Worm (Caenorhabditis elegans) whole organism, L4 larva: ENCODE results near the gene rpap-3.
A peak's percentile ranks its signal among the peaks of the same experiment; 100 is the strongest.

Source experiments
- F37D6.2 ChIP-seq: sonication (generic microtip); optimal IDR thresholded peaks from 2 replicates; lab custom pipeline; 2016; ENCODE audit warnings: mild to moderate bottlenecking, missing genetic modification characterization, missing compliant biosample characterization
- T26A8.4 ChIP-seq: fragments of 200-800 bp; sonication (Bioruptor generic); IDR thresholded peaks from 2 replicates; pipeline ENCODE4 v1.3.6; 2022; ENCODE audit warnings: missing genetic modification characterization, missing compliant biosample characterization
- Y5F2A.4 ChIP-seq: fragments of 200-800 bp; sonication (Bioruptor generic); optimal IDR thresholded peaks from 2 replicates; lab custom pipeline; 2018; ENCODE audit warnings: mild to moderate bottlenecking, missing genetic modification characterization, missing compliant biosample characterization
- Y75B8A.6 ChIP-seq: fragments of 200-800 bp; sonication (Bioruptor generic); IDR thresholded peaks from 2 replicates; pipeline ENCODE4 v1.3.6; 2022; ENCODE audit warnings: missing genetic modification reagents, missing genetic modification characterization, missing compliant biosample characterization
- ZK337.2 ChIP-seq: fragments of 200-800 bp; sonication (Bioruptor generic); IDR thresholded peaks from 2 replicates; pipeline ENCODE4 v1.3.6; 2022; ENCODE audit warnings: missing genetic modification reagents, missing genetic modification characterization, missing compliant biosample characterization
- aha-1 ChIP-seq: fragments of 150-350 bp; peaks from one replicate; lab custom pipeline; 2014; ENCODE audit warnings: missing biosample characterization, missing genetic modification characterization
- arid-1 ChIP-seq: fragments of 200-800 bp; sonication (Bioruptor generic); conservative IDR thresholded peaks from 2 replicates; pipeline ENCODE4 v1.3.6; 2022; ENCODE audit warnings: missing genetic modification reagents, missing genetic modification characterization, missing compliant biosample characterization
- ceh-28 ChIP-seq: fragments of 150-350 bp; optimal IDR thresholded peaks from 2 replicates; lab custom pipeline; 2014; ENCODE audit warnings: missing biosample characterization, missing genetic modification reagents, missing genetic modification characterization
- ces-1 ChIP-seq: fragments of 150-350 bp; sonication (generic microtip); optimal IDR thresholded peaks from 4 replicates; lab custom pipeline; 2014; ENCODE audit warnings: missing biosample characterization, missing genetic modification reagents, missing genetic modification characterization
- daf-16 ChIP-seq, 3 experiments: sonication (generic microtip); optimal IDR thresholded peaks; 2 replicates each; lab custom pipeline; 2016 to 2017; ENCODE audit warnings: missing genetic modification characterization in 3 of 3, missing genetic modification reagents in 3 of 3, mild to moderate bottlenecking in 2 of 3, missing compliant biosample characterization in 2 of 3, missing biosample characterization in 1 of 3, moderate library complexity in 1 of 3
- dmd-6 ChIP-seq: fragments of 200-800 bp; sonication (Bioruptor generic); IDR thresholded peaks from 2 replicates; pipeline ENCODE4 v1.3.6; 2022; ENCODE audit warnings: missing genetic modification reagents, missing genetic modification characterization, missing compliant biosample characterization
- dpl-1 ChIP-seq: fragments of 150-350 bp; optimal IDR thresholded peaks from 2 replicates; lab custom pipeline; 2014; ENCODE audit warnings: missing biosample characterization, missing genetic modification reagents, missing genetic modification characterization
- egl-27 ChIP-seq: sonication (generic microtip); optimal IDR thresholded peaks from 3 replicates; lab custom pipeline; 2017; ENCODE audit warnings: missing biosample characterization, missing genetic modification reagents, missing genetic modification characterization
- egl-43 ChIP-seq: fragments of 200-800 bp; sonication (Bioruptor generic); IDR thresholded peaks from 2 replicates; pipeline ENCODE4 v1.3.6; 2022; ENCODE audit warnings: missing genetic modification reagents, missing genetic modification characterization, missing compliant biosample characterization
- fos-1 ChIP-seq: fragments of 150-350 bp; optimal IDR thresholded peaks from 2 replicates; lab custom pipeline; 2014; ENCODE audit warnings: missing biosample characterization, missing genetic modification characterization
- jun-1 ChIP-seq: fragments of 150-350 bp; optimal IDR thresholded peaks from 2 replicates; lab custom pipeline; 2014; ENCODE audit warnings: missing biosample characterization, missing genetic modification reagents, missing genetic modification characterization
- lin-38 ChIP-seq: fragments of 200-800 bp; sonication (Bioruptor generic); IDR thresholded peaks from 2 replicates; pipeline ENCODE4 v1.3.6; 2022; ENCODE audit warnings: missing genetic modification reagents, missing genetic modification characterization, missing compliant biosample characterization
- lin-39 ChIP-seq: fragments of 150-350 bp; optimal IDR thresholded peaks from 2 replicates; lab custom pipeline; 2014; ENCODE audit warnings: missing biosample characterization, missing genetic modification reagents, missing genetic modification characterization
- madf-5 ChIP-seq, 2 experiments: fragments of 200-800 bp; sonication (Bioruptor generic); IDR thresholded peaks; 2 replicates each; pipeline ENCODE4 v1.3.6; 2022; ENCODE audit warnings: missing compliant biosample characterization in 2 of 2, missing genetic modification characterization in 2 of 2
- mep-1 ChIP-seq: fragments of 150-350 bp; sonication (generic microtip); optimal IDR thresholded peaks from 3 replicates; lab custom pipeline; 2014; ENCODE audit warnings: missing biosample characterization, missing genetic modification characterization
- mxl-2 ChIP-seq: fragments of 200-800 bp; sonication (Bioruptor generic); conservative IDR thresholded peaks from 2 replicates; pipeline ENCODE4 v1.3.6; 2022; ENCODE audit warnings: missing genetic modification reagents, missing genetic modification characterization, missing compliant biosample characterization
- nhr-28 ChIP-seq: fragments of 150-350 bp; optimal IDR thresholded peaks from 2 replicates; lab custom pipeline; 2014; ENCODE audit warnings: missing biosample characterization, missing genetic modification characterization
- nhr-41 ChIP-seq: fragments of 200-800 bp; sonication (Bioruptor generic); IDR thresholded peaks from 2 replicates; pipeline ENCODE4 v1.3.6; 2022; ENCODE audit warnings: missing genetic modification reagents, missing genetic modification characterization, missing compliant biosample characterization
- nhr-42 ChIP-seq: fragments of 200-800 bp; sonication (Bioruptor generic); IDR thresholded peaks from 2 replicates; pipeline ENCODE4 v1.3.6; 2022; ENCODE audit warnings: missing genetic modification characterization, missing compliant biosample characterization
- nhr-77 ChIP-seq: fragments of 150-350 bp; optimal IDR thresholded peaks from 2 replicates; lab custom pipeline; 2014; ENCODE audit warnings: missing biosample characterization, missing genetic modification characterization
- pqm-1 ChIP-seq: sonication (generic microtip); optimal IDR thresholded peaks from 2 replicates; lab custom pipeline; 2017; ENCODE audit warnings: missing biosample characterization, missing genetic modification characterization
- rbr-2 ChIP-seq: sonication (generic microtip); optimal IDR thresholded peaks from 2 replicates; lab custom pipeline; 2016; ENCODE audit warnings: missing genotype, missing genetic modification characterization, missing compliant biosample characterization
- set-16 ChIP-seq: fragments of 200-800 bp; sonication (Bioruptor generic); IDR thresholded peaks from 2 replicates; pipeline ENCODE4 v1.3.6; 2022; ENCODE audit warnings: missing genetic modification reagents, missing genetic modification characterization, missing compliant biosample characterization
- snpc-1.2 ChIP-seq: fragments of 200-800 bp; sonication (Bioruptor generic); IDR thresholded peaks from 2 replicates; pipeline ENCODE4 v1.3.6; 2022; ENCODE audit warnings: missing genetic modification reagents, missing genetic modification characterization, missing compliant biosample characterization
- spr-1 ChIP-seq: sonication (generic microtip); optimal IDR thresholded peaks from 2 replicates; lab custom pipeline; 2016; ENCODE audit warnings: mild to moderate bottlenecking, missing genetic modification characterization, missing compliant biosample characterization
- spr-3 ChIP-seq: fragments of 200-800 bp; sonication (Bioruptor generic); optimal IDR thresholded peaks from 2 replicates; lab custom pipeline; 2018; ENCODE audit warnings: mild to moderate bottlenecking, missing genetic modification characterization, missing compliant biosample characterization
- unc-62 ChIP-seq, 3 experiments: fragments of 150-350 bp in 1 of 3; sonication (generic microtip); optimal IDR thresholded peaks in 2 of 3; peaks in 1 of 3; 1 replicate in 1 of 3; 2 replicates in 2 of 3; lab custom pipeline; 2014 to 2017; ENCODE audit warnings: missing biosample characterization in 3 of 3, missing genetic modification characterization in 3 of 3, missing genetic modification reagents in 3 of 3, missing genotype in 1 of 3
- zfp-2 ChIP-seq: sonication (generic microtip); optimal IDR thresholded peaks from 2 replicates; lab custom pipeline; 2016; ENCODE audit warnings: mild to moderate bottlenecking, missing genetic modification characterization, missing compliant biosample characterization
- zip-11 ChIP-seq: fragments of 200-800 bp; sonication (Bioruptor generic); IDR thresholded peaks from 2 replicates; pipeline ENCODE4 v1.3.6; 2022; ENCODE audit warnings: missing genetic modification characterization, missing compliant biosample characterization
- zip-2 ChIP-seq: fragments of 150-350 bp; optimal IDR thresholded peaks from 2 replicates; lab custom pipeline; 2014; ENCODE audit warnings: missing biosample characterization, missing genetic modification characterization

Gene rpap-3

ce11 chrIV:7754114-7754513, 24.7 kb downstream of the rpap-3 start:
- TF ChIP-seq aha-1 (tag; lab: Kevin White, UChicago) (peak; percentile 21), T26A8.4 (0 out of 2 replicates have a peak, but pooled peaks have one; percentile 47), nhr-41 (GFP tag; lab: Robert Waterston, UW) (no peak), zip-11 (GFP tag; lab: Robert Waterston, UW) (no peak), fos-1 (tag; lab: Kevin White, UChicago) (no peak), set-16 (peak; percentile 94), lin-38 (GFP tag; lab: Robert Waterston, UW) (no peak), egl-43 (GFP tag; lab: Robert Waterston, UW) (peak; percentile 76), F37D6.2 (tag; lab: Kevin White, UChicago) (no peak), madf-5 (GFP tag; IDR thresholded peaks at IDR 0.05; lab: Robert Waterston, UW) (0 out of 4 replicates have a peak, but pooled peaks of 1 of the 2 experiments have one; percentile 45), arid-1 (GFP tag; lab: Robert Waterston, UW) (no peak), egl-27 (tag; lab: Kevin White, UChicago) (no peak), spr-1 (no peak), spr-3 (GFP tag; lab: Kevin White, UChicago) (peak; percentile 28)

- no peak for TF ChIP-seq zfp-2 (tag; lab: Kevin White, UChicago)
- TF ChIP-seq egl-27 (tag; lab: Kevin White, UChicago): no peak
- TF ChIP-seq dpl-1 (GFP tag; lab: Kevin White, UChicago): no peak
- no peak for TF ChIP-seq ZK337.2 (GFP tag; lab: Robert Waterston, UW)
- TF ChIP-seq rbr-2 (tag; lab: Kevin White, UChicago): no peak
- no peak for TF ChIP-seq daf-16 (GFP tag; optimal IDR thresholded peaks at IDR 0.05; lab: Kevin White, UChicago)
- no peak for TF ChIP-seq daf-16 (tag; optimal IDR thresholded peaks at IDR 0.05; lab: Kevin White, UChicago)
- TF ChIP-seq Y75B8A.6: no peak
- no peak for TF ChIP-seq jun-1
- no peak for TF ChIP-seq mxl-2
- no peak for TF ChIP-seq egl-43 (GFP tag; lab: Robert Waterston, UW)
- no peak for TF ChIP-seq set-16
- TF ChIP-seq Y5F2A.4 (GFP tag; lab: Kevin White, UChicago): no peak
- TF ChIP-seq zip-2 (tag; lab: Kevin White, UChicago): no peak
Measured at ce11 chrIV:7753108-7753507, 25.7 kb downstream of the rpap-3 start, which contains the start of gene col-14. Gene col-14, plus strand, starts transcription at chrIV:7753408.

ce11 chrIV:7747838-7748237, 30.9 kb downstream of the rpap-3 start, which contains the start of gene klo-1:
Gene klo-1, minus strand, starts transcription at chrIV:7748225.
- TF ChIP-seq mep-1 (tag; lab: Kevin White, UChicago) (no peak), spr-3 (GFP tag; lab: Kevin White, UChicago) (no peak), ces-1 (GFP tag; lab: Kevin White, UChicago) (no peak), ceh-28 (tag; lab: Kevin White, UChicago) (no peak), nhr-77 (tag; lab: Kevin White, UChicago) (no peak), nhr-41 (GFP tag; lab: Robert Waterston, UW) (no peak), unc-62 (GFP tag; optimal IDR thresholded peaks at IDR 0.05 in 1 of 2; lab: Kevin White, UChicago) (peak in 1 of 2 experiments; percentile 26), unc-62 (tag; optimal IDR thresholded peaks at IDR 0.05; lab: Kevin White, UChicago) (no peak), snpc-1.2 (GFP tag; lab: Robert Waterston, UW) (no peak), daf-16 (GFP tag; optimal IDR thresholded peaks at IDR 0.05; lab: Kevin White, UChicago) (no peak), daf-16 (tag; optimal IDR thresholded peaks at IDR 0.05; lab: Kevin White, UChicago) (peak; percentile 93), egl-27 (tag; lab: Kevin White, UChicago) (no peak), nhr-28 (tag; lab: Kevin White, UChicago) (peak; percentile 80), pqm-1 (peak; percentile 96), lin-39 (tag; lab: Kevin White, UChicago) (no peak), dmd-6 (GFP tag; lab: Robert Waterston, UW) (peak; percentile 7; the same call in 1 of the 2 replicates), nhr-42 (GFP tag; lab: Robert Waterston, UW) (no peak)
- TF ChIP-seq, all 104 proteins: peak for 5
